Worm (Caenorhabditis elegans) whole organism, late embryonic: ENCODE measurements around the gene srbc-57.

Experiments used
- C08G9.2 ChIP-seq: sonication (generic microtip); optimal IDR thresholded peaks from 2 replicates; lab custom pipeline; 2016; ENCODE audit warnings: mild to moderate bottlenecking, missing genetic modification characterization, moderate library complexity, missing compliant biosample characterization
- F13H6.1 ChIP-seq: sonication (generic microtip); optimal IDR thresholded peaks from 2 replicates; lab custom pipeline; 2016; ENCODE audit warnings: missing genetic modification characterization, missing compliant biosample characterization
- ama-1 ChIP-seq: fragments of 150-350 bp; optimal IDR thresholded peaks from 2 replicates; lab custom pipeline; 2014
- ceh-2 ChIP-seq: sonication (generic microtip); optimal IDR thresholded peaks from 2 replicates; lab custom pipeline; 2016; ENCODE audit warnings: missing genotype, missing genetic modification characterization, missing compliant biosample characterization
- ceh-24 ChIP-seq: sonication (generic microtip); optimal IDR thresholded peaks from 2 replicates; lab custom pipeline; 2016; ENCODE audit warnings: mild to moderate bottlenecking, missing genetic modification characterization, missing compliant biosample characterization
- dmd-4 ChIP-seq: sonication (generic microtip); optimal IDR thresholded peaks from 2 replicates; lab custom pipeline; 2016; ENCODE audit warnings: borderline replicate concordance, missing genetic modification characterization, missing compliant biosample characterization
- gmeb-2 ChIP-seq: sonication (generic microtip); optimal IDR thresholded peaks from 2 replicates; lab custom pipeline; 2016; ENCODE audit warnings: missing genetic modification characterization, inconsistent platforms, missing compliant biosample characterization
- hlh-13 ChIP-seq: fragments of 200-800 bp; sonication (Bioruptor generic); optimal IDR thresholded peaks from 2 replicates; lab custom pipeline; 2018; ENCODE audit warnings: mild to moderate bottlenecking, missing genetic modification characterization, missing compliant biosample characterization
- pax-1 ChIP-seq: fragments of 150-350 bp; optimal IDR thresholded peaks from 2 replicates; lab custom pipeline; 2014; ENCODE audit warnings: missing biosample characterization, missing genetic modification characterization
- pqm-1 ChIP-seq: sonication (generic microtip); optimal IDR thresholded peaks from 2 replicates; lab custom pipeline; 2016; ENCODE audit warnings: missing genetic modification characterization, missing compliant biosample characterization
- sox-4 ChIP-seq: sonication (generic microtip); optimal IDR thresholded peaks from 2 replicates; lab custom pipeline; 2017; ENCODE audit warnings: mild to moderate bottlenecking, missing genetic modification characterization, inconsistent platforms, missing compliant biosample characterization
- syd-9 ChIP-seq: sonication (generic microtip); optimal IDR thresholded peaks from 2 replicates; lab custom pipeline; 2016; ENCODE audit warnings: mild to moderate bottlenecking, missing genetic modification characterization, moderate library complexity, missing compliant biosample characterization
- tbx-7 ChIP-seq: sonication (generic microtip); optimal IDR thresholded peaks from 2 replicates; lab custom pipeline; 2016; ENCODE audit warnings: missing genotype, missing genetic modification characterization, missing compliant biosample characterization
- ztf-16 ChIP-seq: sonication (generic microtip); optimal IDR thresholded peaks from 2 replicates; lab custom pipeline; 2017; ENCODE audit warnings: missing genetic modification characterization, missing compliant biosample characterization

- TF ChIP-seq C08G9.2 (tag; lab: Kevin White, UChicago), result no peak
- TF ChIP-seq dmd-4 (tag; lab: Kevin White, UChicago), result no peak
- no peak for TF ChIP-seq F13H6.1
- TF ChIP-seq hlh-13 (GFP tag; lab: Kevin White, UChicago), result no peak
- no peak for TF ChIP-seq syd-9 (tag; lab: Kevin White, UChicago)
- no peak for TF ChIP-seq sox-4 (tag; lab: Kevin White, UChicago)
- no peak for TF ChIP-seq ceh-24 (tag; lab: Kevin White, UChicago)
- no peak for TF ChIP-seq pqm-1 (tag; lab: Kevin White, UChicago)
- no peak for TF ChIP-seq gmeb-2 (tag; lab: Kevin White, UChicago)
- no peak for TF ChIP-seq tbx-7 (tag; lab: Kevin White, UChicago)
- TF ChIP-seq ztf-16, result no peak
- TF ChIP-seq ama-1 (lab: Kevin White, UChicago), result no peak
- no peak for TF ChIP-seq pax-1 (tag; lab: Kevin White, UChicago)
- TF ChIP-seq ceh-2 (tag; lab: Kevin White, UChicago), result no peak
Measured at ce11 chrV:449685-450084, 18.7 kb downstream of the srbc-57 start, which contains the start of gene M02H5.8.
